Worm (Caenorhabditis elegans): Measurements from ENCODE around the gene C17C3.9.

- TF ChIP-seq him-1 (tag; optimal IDR thresholded peaks at IDR 0.05) (no peak), dao-5 (tag; optimal IDR thresholded peaks at IDR 0.05) (no peak)
These were observed 4.2 kb downstream of the C17C3.9 start, which contains the start of gene ZK177.1 for ce11 chrII:5527841-5528240.

Measured in whole organism, L4/young adult.